Worm (Caenorhabditis elegans): ENCODE results near the gene F36A4.4.

Gene F36A4.4

DNA sequence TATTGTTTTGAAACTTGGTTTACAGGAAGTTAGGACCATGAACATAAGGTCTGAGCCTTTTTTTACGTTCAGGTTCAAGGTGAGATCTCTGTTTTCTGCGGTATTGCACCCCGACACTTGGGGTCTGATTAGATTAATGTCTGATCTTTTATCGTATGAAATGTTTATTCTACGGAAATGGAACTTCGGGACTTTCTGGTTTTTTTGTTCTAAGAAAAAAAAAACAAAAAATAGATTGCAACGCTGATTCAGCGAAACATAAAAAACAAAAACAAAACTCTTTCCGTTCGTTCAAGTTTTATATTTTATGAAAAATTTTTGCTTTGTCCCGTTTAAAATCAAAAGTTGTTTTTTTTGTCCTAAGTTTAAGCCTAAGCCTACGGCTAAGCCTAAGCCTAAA, 2.2 kb upstream of the F36A4.4 start, which contains the start of gene F36A4.5:
TSS of gene F36A4.5 (plus strand) at position 301 of the 400 bp plus-strand sequence.
- no peak for TF ChIP-seq ceh-36 (tag; optimal IDR thresholded peaks at IDR 0.05)
- TF ChIP-seq hmg-4 (GFP tag; optimal IDR thresholded peaks at IDR 0.05), result no peak
- TF ChIP-seq sea-1 (GFP tag; conservative IDR thresholded peaks at IDR 0.05), result no peak
- TF ChIP-seq F13C5.2 (tag; optimal IDR thresholded peaks at IDR 0.05), result no peak
- TF ChIP-seq tra-4 (tag; optimal IDR thresholded peaks at IDR 0.05), result no peak
- no peak for TF ChIP-seq aly-1 (tag; optimal IDR thresholded peaks at IDR 0.05)
- no peak for TF ChIP-seq hmbx-1 (tag; optimal IDR thresholded peaks at IDR 0.05)
- no peak for TF ChIP-seq tbx-37 (GFP tag; conservative IDR thresholded peaks at IDR 0.05)

DNA sequence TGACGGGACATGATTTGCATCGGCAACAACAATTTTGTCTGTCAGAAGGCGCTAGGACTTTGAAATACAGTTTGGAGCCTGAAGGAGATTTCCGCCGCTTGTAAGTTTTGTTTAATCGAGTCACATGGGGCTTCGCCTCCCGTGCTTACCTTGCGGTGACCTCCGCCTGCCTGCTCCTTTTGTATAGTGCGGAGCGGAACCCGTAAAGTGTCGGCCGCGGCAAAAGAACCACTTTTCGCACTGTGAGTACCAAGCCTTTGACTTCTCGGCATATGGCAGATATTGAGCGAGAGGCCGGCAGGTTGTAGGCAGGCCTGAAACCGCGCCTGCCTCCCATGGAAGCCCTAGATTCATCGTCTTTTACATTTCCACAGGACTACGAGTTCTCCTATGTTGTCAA, 1.5 kb upstream of the F36A4.4 start:
- TF ChIP-seq hnd-1 (tag; optimal IDR thresholded peaks at IDR 0.05) (no peak), ceh-13 (GFP tag; optimal IDR thresholded peaks at IDR 0.05) (no peak), hmbx-1 (tag; optimal IDR thresholded peaks at IDR 0.05) (no peak), ceh-36 (tag; optimal IDR thresholded peaks at IDR 0.05) (no peak), scrt-1 (GFP tag; IDR thresholded peaks at IDR 0.05) (no peak), tra-4 (tag; optimal IDR thresholded peaks at IDR 0.05) (no peak), pes-1 (GFP tag; IDR thresholded peaks at IDR 0.05) (no peak)

DNA sequence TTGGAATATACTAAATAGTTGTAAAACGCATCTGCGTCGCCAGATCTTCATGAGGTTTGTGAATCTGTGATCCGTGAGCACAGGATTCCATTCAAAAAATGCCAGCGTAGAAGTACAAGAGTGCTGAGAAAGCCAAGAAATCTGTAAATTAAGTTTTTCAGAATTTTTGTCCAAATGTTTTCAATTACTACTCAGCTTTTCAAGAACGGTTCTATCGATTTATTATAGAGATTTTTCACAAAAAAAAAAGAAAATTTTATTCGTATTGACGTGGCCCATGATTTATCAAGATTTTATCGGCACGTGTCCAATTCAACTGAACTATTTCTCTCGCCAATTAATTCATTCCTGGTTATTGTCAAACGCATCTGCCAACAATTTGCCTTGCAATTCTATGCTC, 1.9 kb downstream of the F36A4.4 start, which contains the start of gene F36A4.3:
TSS of gene F36A4.3 (plus strand) at position 301 of the 400 bp plus-strand sequence.
- TF ChIP-seq F13C5.2 (tag; optimal IDR thresholded peaks at IDR 0.05) (no peak), hmg-4 (GFP tag; optimal IDR thresholded peaks at IDR 0.05) (no peak), ets-7 (tag; optimal IDR thresholded peaks at IDR 0.05) (no peak), tbx-37 (GFP tag; conservative IDR thresholded peaks at IDR 0.05) (no peak), sea-1 (GFP tag; conservative IDR thresholded peaks at IDR 0.05) (no peak), ama-1 (optimal IDR thresholded peaks at IDR 0.05) (no peak), tbx-11 (GFP tag; IDR thresholded peaks at IDR 0.05) (no peak), ceh-13 (GFP tag; optimal IDR thresholded peaks at IDR 0.05) (no peak), flt-1 (GFP tag; IDR thresholded peaks at IDR 0.05) (no peak), ceh-36 (tag; optimal IDR thresholded peaks at IDR 0.05) (no peak), tra-4 (tag; optimal IDR thresholded peaks at IDR 0.05) (no peak)

DNA sequence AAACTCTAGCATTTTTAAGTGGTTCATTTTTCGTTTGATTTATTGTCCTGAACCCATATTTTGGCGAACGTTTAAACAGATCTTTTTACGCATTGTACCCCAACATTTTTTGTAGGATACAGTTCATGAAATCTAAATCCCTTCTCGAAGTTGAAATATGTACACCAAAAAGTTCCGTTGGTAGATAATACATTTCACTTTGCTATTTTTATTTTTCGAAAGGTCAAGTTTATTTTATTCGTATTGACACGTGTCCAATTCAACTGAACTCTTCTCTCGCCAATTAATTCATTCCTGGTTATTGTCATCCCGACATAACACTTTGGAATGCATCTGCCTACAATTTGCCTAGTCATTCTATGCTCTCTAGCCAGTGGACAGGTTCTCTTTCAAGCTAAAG, 3.5 kb downstream of the F36A4.4 start, which contains the start of gene F36A4.2:
TSS of gene F36A4.2 (plus strand) at position 301 of the 400 bp plus-strand sequence.
- TF ChIP-seq ama-1 (optimal IDR thresholded peaks at IDR 0.05) (no peak), flt-1 (GFP tag; IDR thresholded peaks at IDR 0.05) (no peak), scrt-1 (GFP tag; IDR thresholded peaks at IDR 0.05) (no peak), hmbx-1 (tag; optimal IDR thresholded peaks at IDR 0.05) (no peak), tbx-37 (GFP tag; conservative IDR thresholded peaks at IDR 0.05) (no peak), F13C5.2 (tag; optimal IDR thresholded peaks at IDR 0.05) (no peak), aly-1 (tag; optimal IDR thresholded peaks at IDR 0.05) (no peak), B0310.2 (tag; optimal IDR thresholded peaks at IDR 0.05) (no peak), hnd-1 (tag; optimal IDR thresholded peaks at IDR 0.05) (no peak), ets-7 (tag; optimal IDR thresholded peaks at IDR 0.05) (no peak), hmg-4 (GFP tag; optimal IDR thresholded peaks at IDR 0.05) (no peak), pes-1 (GFP tag; IDR thresholded peaks at IDR 0.05) (no peak), tbx-11 (GFP tag; IDR thresholded peaks at IDR 0.05) (no peak), ceh-13 (GFP tag; optimal IDR thresholded peaks at IDR 0.05) (no peak), ceh-36 (tag; optimal IDR thresholded peaks at IDR 0.05) (no peak)

DNA sequence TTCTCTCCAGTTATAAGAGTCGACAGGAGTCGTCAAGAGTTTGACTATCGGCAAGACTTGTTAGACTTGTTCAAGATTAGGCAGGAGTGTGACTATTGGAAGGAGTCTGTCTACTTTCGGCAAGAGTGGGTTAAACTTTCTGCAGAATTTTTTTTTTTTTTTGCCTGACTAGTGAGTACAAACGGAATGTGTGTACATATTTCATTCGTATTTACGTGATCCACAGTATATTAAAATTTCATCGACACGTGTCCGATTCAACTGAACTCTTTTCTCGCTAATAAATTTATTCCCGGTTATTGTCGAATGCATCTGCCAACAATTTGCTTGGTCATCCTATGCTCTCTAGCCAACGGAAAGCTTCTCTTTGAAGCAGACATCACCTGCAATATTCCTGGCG, 4.7 kb downstream of the F36A4.4 start, which contains the start of gene F36A4.1:
TSS of gene F36A4.1 (plus strand) at position 301 of the 400 bp plus-strand sequence.
- no peak for TF ChIP-seq B0310.2 (tag; optimal IDR thresholded peaks at IDR 0.05)
- no peak for TF ChIP-seq hnd-1 (tag; optimal IDR thresholded peaks at IDR 0.05)
- no peak for TF ChIP-seq tbx-37 (GFP tag; conservative IDR thresholded peaks at IDR 0.05)
- TF ChIP-seq F13C5.2 (tag; optimal IDR thresholded peaks at IDR 0.05), result no peak
- no peak for TF ChIP-seq ets-7 (tag; optimal IDR thresholded peaks at IDR 0.05)
- TF ChIP-seq pes-1 (GFP tag; IDR thresholded peaks at IDR 0.05), result no peak
- no peak for TF ChIP-seq tra-4 (tag; optimal IDR thresholded peaks at IDR 0.05)
- TF ChIP-seq ceh-36 (tag; optimal IDR thresholded peaks at IDR 0.05), result no peak
- TF ChIP-seq aly-1 (tag; optimal IDR thresholded peaks at IDR 0.05), result no peak
- TF ChIP-seq sea-1 (GFP tag; conservative IDR thresholded peaks at IDR 0.05), result no peak
- TF ChIP-seq ama-1 (optimal IDR thresholded peaks at IDR 0.05), result no peak
- no peak for TF ChIP-seq flt-1 (GFP tag; IDR thresholded peaks at IDR 0.05)
- TF ChIP-seq scrt-1 (GFP tag; IDR thresholded peaks at IDR 0.05), result no peak
- no peak for TF ChIP-seq hmbx-1 (tag; optimal IDR thresholded peaks at IDR 0.05)
- TF ChIP-seq hmg-4 (GFP tag; optimal IDR thresholded peaks at IDR 0.05), result no peak
- TF ChIP-seq ceh-13 (GFP tag; optimal IDR thresholded peaks at IDR 0.05), result no peak
- no peak for TF ChIP-seq tbx-11 (GFP tag; IDR thresholded peaks at IDR 0.05)

ce11 chrIV:4277694-4278093, 10.3 kb downstream of the F36A4.4 start, which contains the start of gene nhr-78:
nhr-78 (minus strand) TSS chrIV:4277875.
- no peak for TF ChIP-seq pes-1 (GFP tag; IDR thresholded peaks at IDR 0.05)
- no peak for TF ChIP-seq tbx-11 (GFP tag; IDR thresholded peaks at IDR 0.05)
- TF ChIP-seq tbx-37 (GFP tag; conservative IDR thresholded peaks at IDR 0.05), result no peak
- no peak for TF ChIP-seq F13C5.2 (tag; optimal IDR thresholded peaks at IDR 0.05)
- no peak for TF ChIP-seq aly-1 (tag; optimal IDR thresholded peaks at IDR 0.05)
- no peak for TF ChIP-seq ets-7 (tag; optimal IDR thresholded peaks at IDR 0.05)
- TF ChIP-seq hnd-1 (tag; optimal IDR thresholded peaks at IDR 0.05), result no peak
- TF ChIP-seq flt-1 (GFP tag; IDR thresholded peaks at IDR 0.05), result no peak
- no peak for TF ChIP-seq scrt-1 (GFP tag; IDR thresholded peaks at IDR 0.05)
- TF ChIP-seq hmbx-1 (tag; optimal IDR thresholded peaks at IDR 0.05), result no peak
- TF ChIP-seq ceh-36 (tag; optimal IDR thresholded peaks at IDR 0.05), result no peak
- TF ChIP-seq tra-4 (tag; optimal IDR thresholded peaks at IDR 0.05), result no peak
- TF ChIP-seq sea-1 (GFP tag; conservative IDR thresholded peaks at IDR 0.05), result no peak
- no peak for TF ChIP-seq hmg-4 (GFP tag; optimal IDR thresholded peaks at IDR 0.05)
- no peak for TF ChIP-seq ceh-13 (GFP tag; optimal IDR thresholded peaks at IDR 0.05)
- TF ChIP-seq B0310.2 (tag; optimal IDR thresholded peaks at IDR 0.05), result no peak
- TF ChIP-seq ama-1 (optimal IDR thresholded peaks at IDR 0.05), result no peak

- no peak for TF ChIP-seq ets-7 (tag; optimal IDR thresholded peaks at IDR 0.05)
- no peak for TF ChIP-seq hmbx-1 (tag; optimal IDR thresholded peaks at IDR 0.05)
- TF ChIP-seq tra-4 (tag; optimal IDR thresholded peaks at IDR 0.05), result no peak
- no peak for TF ChIP-seq hnd-1 (tag; optimal IDR thresholded peaks at IDR 0.05)
- no peak for TF ChIP-seq ceh-36 (tag; optimal IDR thresholded peaks at IDR 0.05)
- no peak for TF ChIP-seq scrt-1 (GFP tag; IDR thresholded peaks at IDR 0.05)
- TF ChIP-seq pes-1 (GFP tag; IDR thresholded peaks at IDR 0.05), result no peak
- TF ChIP-seq flt-1 (GFP tag; IDR thresholded peaks at IDR 0.05), result no peak
- TF ChIP-seq F13C5.2 (tag; optimal IDR thresholded peaks at IDR 0.05), result no peak
- TF ChIP-seq aly-1 (tag; optimal IDR thresholded peaks at IDR 0.05), result no peak
- TF ChIP-seq tbx-37 (GFP tag; conservative IDR thresholded peaks at IDR 0.05), result no peak
- no peak for TF ChIP-seq hmg-4 (GFP tag; optimal IDR thresholded peaks at IDR 0.05)
- no peak for TF ChIP-seq sea-1 (GFP tag; conservative IDR thresholded peaks at IDR 0.05)
- no peak for TF ChIP-seq B0310.2 (tag; optimal IDR thresholded peaks at IDR 0.05)
Measured at ce11 chrIV:4284020-4284419, 16.6 kb downstream of the F36A4.4 start, which contains the start of gene F15E6.6. F15E6.6 (minus strand) TSS chrIV:4284120.

All from whole organism, early embryonic.